Worm (Caenorhabditis elegans) whole organism, L4/young adult: ENCODE data around the gene ZK105.1.

Source experiments
- W03F9.2 ChIP-seq: fragments of 150-350 bp; optimal IDR thresholded peaks from 2 replicates; lab custom pipeline; 2014; ENCODE audit warnings: missing biosample characterization, missing genetic modification characterization
- dao-5 ChIP-seq: sonication (generic microtip); optimal IDR thresholded peaks from 2 replicates; lab custom pipeline; 2016; ENCODE audit warnings: missing genotype, missing genetic modification characterization, moderate library complexity, missing compliant biosample characterization
- him-1 ChIP-seq: sonication (generic microtip); optimal IDR thresholded peaks from 2 replicates; lab custom pipeline; 2016; ENCODE audit warnings: missing genotype, missing genetic modification reagents, missing genetic modification characterization, missing compliant biosample characterization

DNA sequence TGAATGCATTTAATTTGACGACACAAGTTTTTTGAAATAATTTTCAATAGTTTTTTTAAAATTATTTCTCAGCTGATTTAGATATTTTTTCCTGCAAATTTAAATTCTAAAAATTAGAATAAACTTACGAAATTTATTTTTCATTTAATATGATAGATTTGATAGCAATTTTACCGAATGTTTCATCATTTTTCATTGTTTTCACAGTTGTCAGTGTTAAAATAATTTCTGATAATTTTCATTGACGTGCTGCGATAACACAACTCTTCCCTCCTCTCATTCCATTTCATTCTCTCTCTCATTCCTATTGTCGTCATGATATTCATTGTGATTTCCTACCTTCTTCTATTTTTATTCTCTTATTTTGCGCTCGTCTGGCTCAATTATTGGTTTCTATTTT, 46.4 kb downstream of the ZK105.1 start, which contains the start of gene hint-3:
- TF ChIP-seq him-1 (tag; lab: Kevin White, UChicago) (no peak), dao-5 (tag; lab: Kevin White, UChicago) (no peak), W03F9.2 (tag; lab: Kevin White, UChicago) (no peak)
